Fruit fly (Drosophila melanogaster) whole organism, embryonic: ENCODE data around the gene CG2540.

ENCODE experiments used
- B-H2 ChIP-seq: fragments of 200-800 bp; sonication (Bioruptor generic); optimal IDR thresholded peaks from 2 replicates; lab custom pipeline; 2018; ENCODE audit warnings: missing biosample characterization, mild to moderate bottlenecking, missing genetic modification characterization
- Bgb ChIP-seq: fragments of 200-800 bp; sonication (Bioruptor generic); IDR thresholded peaks from 2 replicates; pipeline ENCODE4 v1.3.6; 2022; ENCODE audit warnings: missing biosample characterization, missing genetic modification characterization; ENCODE audit not compliant: partially characterized antibody
- C15 ChIP-seq: fragments of 200-800 bp; sonication (Bioruptor generic); IDR thresholded peaks from 3 replicates; pipeline ENCODE4 v1.3.6; 2022; ENCODE audit warnings: missing biosample characterization, missing genetic modification characterization
- CG10209 ChIP-seq: fragments of 200-800 bp; sonication (Bioruptor generic); optimal IDR thresholded peaks from 3 replicates; lab custom pipeline; 2017; ENCODE audit warnings: missing biosample characterization, mild to moderate bottlenecking, missing genetic modification characterization, missing genetic modification reagents
- CG12155 ChIP-seq: fragments of 200-800 bp; sonication (Bioruptor generic); optimal IDR thresholded peaks from 3 replicates; lab custom pipeline; 2016; ENCODE audit warnings: missing biosample characterization, missing genetic modification characterization
- CG13894 ChIP-seq: fragments of 200-800 bp; sonication (Bioruptor generic); optimal IDR thresholded peaks from 3 replicates; lab custom pipeline; 2018; ENCODE audit warnings: missing biosample characterization, mild to moderate bottlenecking, missing genetic modification characterization, moderate library complexity
- CG15479 ChIP-seq: fragments of 200-800 bp; sonication (Bioruptor generic); optimal IDR thresholded peaks from 3 replicates; lab custom pipeline; 2019; ENCODE audit warnings: missing biosample characterization, mild to moderate bottlenecking, missing genetic modification characterization, moderate library complexity
- CG1603 ChIP-seq: fragments of 200-800 bp; sonication (Bioruptor generic); optimal IDR thresholded peaks from 2 replicates; lab custom pipeline; 2019; ENCODE audit warnings: missing biosample characterization, mild to moderate bottlenecking, missing genetic modification characterization, moderate library complexity
- CG17328 ChIP-seq: fragments of 200-800 bp; sonication (Bioruptor generic); IDR thresholded peaks from 2 replicates; pipeline ENCODE4 v1.3.6; 2022; ENCODE audit warnings: missing biosample characterization, missing genetic modification characterization
- CG2678 ChIP-seq: fragments of 200-800 bp; sonication (Bioruptor generic); optimal IDR thresholded peaks from 3 replicates; lab custom pipeline; 2019; ENCODE audit warnings: missing biosample characterization, mild to moderate bottlenecking, missing genetic modification characterization, moderate library complexity
- CG3065 ChIP-seq: fragments of 200-800 bp; sonication (Bioruptor generic); optimal IDR thresholded peaks from 2 replicates; lab custom pipeline; 2016; ENCODE audit warnings: missing biosample characterization, missing genetic modification characterization
- CG3163 ChIP-seq: fragments of 200-800 bp; sonication (Bioruptor generic); optimal IDR thresholded peaks from 3 replicates; lab custom pipeline; 2016; ENCODE audit warnings: missing biosample characterization, missing genetic modification characterization
- CG34224 ChIP-seq: fragments of 200-800 bp; sonication (Bioruptor generic); IDR thresholded peaks from 3 replicates; pipeline ENCODE4 v1.3.6; 2022; ENCODE audit warnings: missing biosample characterization, missing genetic modification characterization; ENCODE audit not compliant: partially characterized antibody
- CG34376 ChIP-seq: fragments of 200-800 bp; sonication (Bioruptor generic); optimal IDR thresholded peaks from 2 replicates; lab custom pipeline; 2018; ENCODE audit warnings: missing biosample characterization, mild to moderate bottlenecking, missing genetic modification characterization
- CG42726 ChIP-seq: fragments of 200-800 bp; sonication (Bioruptor generic); IDR thresholded peaks from 2 replicates; pipeline ENCODE4 v1.3.6; 2022; ENCODE audit warnings: missing biosample characterization, missing genetic modification characterization; ENCODE audit not compliant: partially characterized antibody
- CG4282 ChIP-seq: fragments of 200-800 bp; sonication (Bioruptor generic); optimal IDR thresholded peaks from 2 replicates; lab custom pipeline; 2016; ENCODE audit warnings: missing biosample characterization, missing genetic modification characterization
- CG4360 ChIP-seq: fragments of 200-800 bp; sonication (Bioruptor generic); IDR thresholded peaks from 2 replicates; pipeline ENCODE4 v1.3.6; 2022; ENCODE audit warnings: missing biosample characterization, missing genetic modification characterization
- CG4617 ChIP-seq: fragments of 200-800 bp; sonication (Bioruptor generic); optimal IDR thresholded peaks from 3 replicates; lab custom pipeline; 2016; ENCODE audit warnings: missing biosample characterization, missing genetic modification characterization, borderline replicate concordance
- CG6813 ChIP-seq: fragments of 200-800 bp; sonication (Bioruptor generic); optimal IDR thresholded peaks from 2 replicates; lab custom pipeline; 2017; ENCODE audit warnings: missing biosample characterization, missing genetic modification characterization, mild to moderate bottlenecking, moderate library complexity, missing genetic modification reagents
- CG8290 ChIP-seq, 3 experiments: fragments of 200-800 bp; sonication (Bioruptor generic); optimal IDR thresholded peaks; 2 replicates each; lab custom pipeline; 2016 to 2019; ENCODE audit warnings: missing biosample characterization in 3 of 3, missing genetic modification characterization in 3 of 3, mild to moderate bottlenecking in 2 of 3, moderate library complexity in 1 of 3
- CG8765 ChIP-seq: fragments of 200-800 bp; sonication (Bioruptor generic); IDR thresholded peaks from 2 replicates; pipeline ENCODE4 v1.3.6; 2022; ENCODE audit warnings: missing biosample characterization, missing genetic modification characterization
- CHES-1-like ChIP-seq: fragments of 200-800 bp; sonication (Bioruptor generic); optimal IDR thresholded peaks from 2 replicates; lab custom pipeline; 2016; ENCODE audit warnings: missing biosample characterization, missing genetic modification characterization
- CkIIα-i1 ChIP-seq: fragments of 200-800 bp; sonication (Bioruptor generic); IDR thresholded peaks from 2 replicates; pipeline ENCODE4 v1.3.6; 2022; ENCODE audit warnings: missing biosample characterization, missing genetic modification characterization
- Dip2 ChIP-seq: fragments of 200-800 bp; sonication (Bioruptor generic); IDR thresholded peaks from 2 replicates; pipeline ENCODE4 v1.3.6; 2022; ENCODE audit warnings: missing biosample characterization, missing genetic modification characterization
- Dref ChIP-seq: fragments of 200-800 bp; sonication (Bioruptor generic); IDR thresholded peaks from 2 replicates; pipeline ENCODE4 v1.3.6; 2022; ENCODE audit warnings: missing biosample characterization, missing genetic modification characterization
- E2f1 ChIP-seq: fragments of 200-800 bp; sonication (Bioruptor generic); IDR thresholded peaks from 2 replicates; pipeline ENCODE4 v1.3.6; 2022; ENCODE audit warnings: missing biosample characterization, missing genetic modification characterization
- Lpt ChIP-seq: fragments of >200 bp; optimal IDR thresholded peaks from 2 replicates; lab custom pipeline; 2018; ENCODE audit warnings: missing biosample characterization, missing genetic modification characterization
- MBD-R2 ChIP-seq: fragments of 200-800 bp; sonication (Bioruptor generic); IDR thresholded peaks from 2 replicates; pipeline ENCODE4 v1.3.6; 2022; ENCODE audit warnings: missing biosample characterization, missing genetic modification characterization
- MESR4 ChIP-seq: fragments of 200-800 bp; sonication (Bioruptor generic); optimal IDR thresholded peaks from 2 replicates; lab custom pipeline; 2018; ENCODE audit warnings: missing biosample characterization, mild to moderate bottlenecking, missing genetic modification characterization, moderate library complexity
- Med ChIP-seq: fragments of 200-800 bp; sonication (Bioruptor generic); peaks from one replicate; lab custom pipeline; 2016; ENCODE audit warnings: missing biosample characterization, missing genetic modification characterization, mild to moderate bottlenecking, inconsistent platforms, moderate library complexity
- Pdp1 ChIP-seq, 2 experiments: fragments of 200-800 bp; sonication (Bioruptor generic); optimal IDR thresholded peaks; 3 replicates each; lab custom pipeline; 2016; ENCODE audit warnings: missing biosample characterization in 2 of 2, missing genetic modification characterization in 2 of 2, mild to moderate bottlenecking in 1 of 2, moderate library complexity in 1 of 2
- Six4 ChIP-seq: fragments of 200-800 bp; sonication (Bioruptor generic); optimal IDR thresholded peaks from 2 replicates; lab custom pipeline; 2016; ENCODE audit warnings: missing biosample characterization, missing genetic modification characterization
- TFAM ChIP-seq: fragments of 200-800 bp; sonication (Bioruptor generic); optimal IDR thresholded peaks from 2 replicates; lab custom pipeline; 2017; ENCODE audit warnings: missing biosample characterization, missing genetic modification characterization, inconsistent platforms
- ash1 ChIP-seq: fragments of 200-800 bp; sonication (Bioruptor generic); optimal IDR thresholded peaks from 2 replicates; lab custom pipeline; 2018; ENCODE audit warnings: missing biosample characterization, mild to moderate bottlenecking, missing genetic modification characterization
- bigmax ChIP-seq: fragments of 200-800 bp; sonication (Bioruptor generic); optimal IDR thresholded peaks from 2 replicates; lab custom pipeline; 2018; ENCODE audit warnings: missing biosample characterization, mild to moderate bottlenecking, missing genetic modification characterization
- cg ChIP-seq: fragments of 200-800 bp; sonication (Bioruptor generic); optimal IDR thresholded peaks from 3 replicates; lab custom pipeline; 2019; ENCODE audit warnings: missing biosample characterization, mild to moderate bottlenecking, missing genetic modification characterization, moderate library complexity
- ci ChIP-seq: fragments of 200-800 bp; sonication (Bioruptor generic); IDR thresholded peaks from 3 replicates; pipeline ENCODE4 v1.3.6; 2022; ENCODE audit warnings: missing biosample characterization, missing genetic modification characterization
- crol ChIP-seq: fragments of 200-800 bp; sonication (Bioruptor generic); IDR thresholded peaks from 2 replicates; pipeline ENCODE4 v1.3.6; 2022; ENCODE audit warnings: missing biosample characterization, missing genetic modification characterization
- cwo ChIP-seq: fragments of 200-800 bp; sonication (Bioruptor generic); optimal IDR thresholded peaks from 3 replicates; lab custom pipeline; 2017; ENCODE audit warnings: missing biosample characterization, missing genetic modification characterization, mild to moderate bottlenecking, moderate library complexity, missing genetic modification reagents
- dimm ChIP-seq: fragments of 200-800 bp; sonication (Bioruptor generic); IDR thresholded peaks from 2 replicates; pipeline ENCODE4 v1.3.6; 2022; ENCODE audit warnings: missing biosample characterization, missing genetic modification characterization
- dmrt99B ChIP-seq: fragments of 200-800 bp; sonication (Bioruptor generic); optimal IDR thresholded peaks from 2 replicates; lab custom pipeline; 2018; ENCODE audit warnings: missing biosample characterization, mild to moderate bottlenecking, missing genetic modification characterization, moderate library complexity
- kah ChIP-seq: fragments of 200-800 bp; sonication (Bioruptor generic); optimal IDR thresholded peaks from 2 replicates; lab custom pipeline; 2018; ENCODE audit warnings: missing biosample characterization, mild to moderate bottlenecking, missing genetic modification characterization
- lov ChIP-seq, 2 experiments: fragments of 200-800 bp in 1 of 2; fragments of >200 bp in 1 of 2; sonication (Bioruptor generic) in 1 of 2; IDR thresholded peaks in 1 of 2; optimal IDR thresholded peaks in 1 of 2; 2 replicates in 1 of 2; 3 replicates in 1 of 2; pipeline versions ENCODE4 v1.3.6 to Lab custom; 2017 to 2022; ENCODE audit warnings: missing biosample characterization in 1 of 2, missing genetic modification characterization in 1 of 2
- luna ChIP-seq: fragments of 200-800 bp; sonication (Bioruptor generic); optimal IDR thresholded peaks from 2 replicates; lab custom pipeline; 2016; ENCODE audit warnings: missing biosample characterization, missing genetic modification characterization
- pzg ChIP-seq: fragments of 200-800 bp; sonication (Bioruptor generic); optimal IDR thresholded peaks from 3 replicates; lab custom pipeline; 2018; ENCODE audit warnings: missing biosample characterization, mild to moderate bottlenecking, missing genetic modification characterization, moderate library complexity
- sr ChIP-seq: fragments of 200-800 bp; sonication (Bioruptor generic); IDR thresholded peaks from 3 replicates; pipeline ENCODE4 v1.3.6; 2022; ENCODE audit warnings: missing biosample characterization, missing genetic modification characterization
- stc ChIP-seq: fragments of 200-800 bp; sonication (Bioruptor generic); IDR thresholded peaks from 2 replicates; pipeline ENCODE4 v1.3.6; 2022; ENCODE audit warnings: missing biosample characterization, missing genetic modification characterization

CG2540 gene

dm6 chrX:12595100-12595609, 34.5 kb upstream of the CG2540 start:
- TF ChIP-seq MESR4 (GFP tag; lab: Kevin White, UChicago) (peak; percentile 78), stc (GFP tag; lab: Robert Waterston, UW) (no peak), CG42726 (GFP tag; lab: Robert Waterston, UW) (peak; percentile 24; the same call in 1 of the 2 replicates), pzg (GFP tag; lab: Kevin White, UChicago) (peak; percentile 21), ci (GFP tag; lab: Robert Waterston, UW) (0 out of 3 replicates have a peak, but pooled peaks have one; percentile 37), CG8290 (GFP tag; optimal IDR thresholded peaks at IDR 0.05; lab: Kevin White, UChicago) (no peak), CG8290 (tag; optimal IDR thresholded peaks at IDR 0.05; lab: Kevin White, UChicago) (peak in 1 of 2 experiments; percentile 26), Bgb (GFP tag; lab: Robert Waterston, UW) (peak; percentile 16; the same call in 1 of the 2 replicates), crol (GFP tag; lab: Robert Waterston, UW) (peak; percentile 88), CG3065 (GFP tag; lab: Kevin White, UChicago) (peak; percentile 14), Dip2 (GFP tag; lab: Robert Waterston, UW) (no peak), C15 (GFP tag; lab: Robert Waterston, UW) (no peak), Med (GFP tag; lab: Kevin White, UChicago) (peak; percentile 65), CG4617 (GFP tag; lab: Kevin White, UChicago) (peak; percentile 26), sr (GFP tag; lab: Robert Waterston, UW) (peak; percentile 93), CG1603 (tag; lab: Kevin White, UChicago) (no peak), MBD-R2 (GFP tag; lab: Robert Waterston, UW) (peak; percentile 40), CG34376 (GFP tag; lab: Kevin White, UChicago) (no peak), CG17328 (GFP tag; lab: Robert Waterston, UW) (no peak), Pdp1 (GFP tag; optimal IDR thresholded peaks at IDR 0.05; lab: Kevin White, UChicago) (peak in 1 of 2 experiments; percentile 98), CG34224 (GFP tag; lab: Robert Waterston, UW) (peak; percentile 36; the same call in 1 of the 3 replicates), kah (GFP tag; lab: Kevin White, UChicago) (peak; percentile 40)

dm6 chrX:12595610-12596336, 33.9 kb upstream of the CG2540 start, which contains the start of the genes CG1824 and Sec16:
Gene CG1824, minus strand, starts transcription at chrX:12595624.
Gene Sec16, plus strand, starts transcription at chrX:12596047.
- TF ChIP-seq cg (GFP tag; lab: Kevin White, UChicago) (peak; percentile 60), CG15479 (GFP tag; lab: Kevin White, UChicago) (peak; percentile 56), CG8765 (GFP tag; lab: Robert Waterston, UW) (no peak), CG4282 (no peak), CG13894 (tag; lab: Kevin White, UChicago) (no peak), dmrt99B (tag; lab: Kevin White, UChicago) (no peak), B-H2 (GFP tag; lab: Kevin White, UChicago) (no peak), TFAM (no peak), cwo (GFP tag; lab: Kevin White, UChicago) (no peak), CG3163 (GFP tag; lab: Kevin White, UChicago) (no peak), lov (optimal IDR thresholded peaks at IDR 0.05; lab: Kevin White, UChicago) (no peak), lov (GFP tag; IDR thresholded peaks at IDR 0.05; lab: Robert Waterston, UW) (no peak), Dref (GFP tag; lab: Robert Waterston, UW) (peak; percentile 63), dimm (GFP tag; lab: Robert Waterston, UW) (no peak), ash1 (GFP tag; lab: Kevin White, UChicago) (no peak), CG6813 (GFP tag; lab: Kevin White, UChicago) (no peak), CG12155 (GFP tag; lab: Kevin White, UChicago) (peak; percentile 40), bigmax (GFP tag; lab: Kevin White, UChicago) (no peak), E2f1 (GFP tag; lab: Robert Waterston, UW) (no peak), Lpt (GFP tag; lab: Kevin White, UChicago) (no peak), luna (no peak), CG2678 (tag; lab: Kevin White, UChicago) (peak; percentile 65), Six4 (GFP tag; lab: Kevin White, UChicago) (no peak), CHES-1-like (GFP tag; lab: Kevin White, UChicago) (peak; percentile 0), CkIIα-i1 (GFP tag; lab: Robert Waterston, UW) (no peak), CG4360 (GFP tag; lab: Robert Waterston, UW) (no peak), CG10209 (GFP tag; lab: Kevin White, UChicago) (peak; percentile 14)
